Worm (Caenorhabditis elegans) whole organism, L2 larva: ENCODE results near the gene srg-7.

Experiments
- C34F6.9 ChIP-seq: fragments of 150-350 bp; optimal IDR thresholded peaks from 2 replicates; lab custom pipeline; 2014; ENCODE audit warnings: missing biosample characterization, missing genetic modification characterization
- R02D3.7 ChIP-seq: fragments of 150-350 bp; optimal IDR thresholded peaks from 2 replicates; lab custom pipeline; 2014; ENCODE audit warnings: missing biosample characterization, missing genetic modification characterization
- Y55F3AM.14 ChIP-seq: fragments of 200-800 bp; sonication (Bioruptor generic); optimal IDR thresholded peaks from 2 replicates; lab custom pipeline; 2018; ENCODE audit warnings: mild to moderate bottlenecking, missing genetic modification characterization, missing compliant biosample characterization
- ZK546.5 ChIP-seq: sonication (generic microtip); optimal IDR thresholded peaks from 2 replicates; lab custom pipeline; 2017; ENCODE audit warnings: missing biosample characterization, missing genetic modification characterization
- alr-1 ChIP-seq: fragments of 150-350 bp; optimal IDR thresholded peaks from 2 replicates; lab custom pipeline; 2014; ENCODE audit warnings: missing biosample characterization, missing genetic modification characterization
- aly-2 ChIP-seq: fragments of 150-350 bp; optimal IDR thresholded peaks from 2 replicates; lab custom pipeline; 2014; ENCODE audit warnings: missing biosample characterization, missing genetic modification characterization
- ama-1 ChIP-seq: fragments of 150-350 bp; optimal IDR thresholded peaks from 2 replicates; lab custom pipeline; 2018; ENCODE audit warnings: inconsistent platforms
- ceh-16 ChIP-seq: fragments of 150-350 bp; optimal IDR thresholded peaks from 2 replicates; lab custom pipeline; 2014; ENCODE audit warnings: missing biosample characterization, missing genetic modification characterization
- dmd-4 ChIP-seq: sonication (generic microtip); optimal IDR thresholded peaks from 2 replicates; lab custom pipeline; 2017; ENCODE audit warnings: missing biosample characterization, missing genetic modification characterization
- elt-1 ChIP-seq: fragments of 150-350 bp; optimal IDR thresholded peaks from 2 replicates; lab custom pipeline; 2014; ENCODE audit warnings: missing biosample characterization, missing genetic modification characterization
- elt-3 ChIP-seq: sonication (generic microtip); optimal IDR thresholded peaks from 2 replicates; lab custom pipeline; 2017; ENCODE audit warnings: missing biosample characterization, missing genetic modification characterization
- fos-1 ChIP-seq: fragments of 150-350 bp; optimal IDR thresholded peaks from 2 replicates; lab custom pipeline; 2014; ENCODE audit warnings: missing biosample characterization, missing genetic modification characterization
- lin-11 ChIP-seq: fragments of 150-350 bp; sonication (generic microtip); optimal IDR thresholded peaks from 2 replicates; lab custom pipeline; 2014; ENCODE audit warnings: missing biosample characterization, missing genetic modification characterization, inconsistent platforms, mixed read lengths
- lin-39 ChIP-seq: fragments of 150-350 bp; optimal IDR thresholded peaks from 2 replicates; lab custom pipeline; 2014; ENCODE audit warnings: missing biosample characterization, missing genetic modification reagents, missing genetic modification characterization
- mab-5 ChIP-seq: fragments of 150-350 bp; optimal IDR thresholded peaks from 2 replicates; lab custom pipeline; 2014; ENCODE audit warnings: missing biosample characterization, missing genetic modification characterization
- mbf-1 ChIP-seq: sonication (generic microtip); optimal IDR thresholded peaks from 2 replicates; lab custom pipeline; 2017; ENCODE audit warnings: missing biosample characterization, missing genetic modification characterization
- mdl-1 ChIP-seq, 2 experiments: fragments of 150-350 bp in 1 of 2; sonication (generic microtip) in 1 of 2; optimal IDR thresholded peaks; 2 replicates each; lab custom pipeline; 2017; ENCODE audit warnings: missing biosample characterization in 2 of 2, missing genetic modification characterization in 2 of 2
- nhr-12 ChIP-seq: fragments of 150-350 bp; optimal IDR thresholded peaks from 2 replicates; lab custom pipeline; 2014; ENCODE audit warnings: missing biosample characterization, missing genetic modification characterization
- nhr-129 ChIP-seq: fragments of 150-350 bp; optimal IDR thresholded peaks from 2 replicates; lab custom pipeline; 2014; ENCODE audit warnings: missing biosample characterization, missing genetic modification characterization
- nhr-23 ChIP-seq: fragments of 150-350 bp; optimal IDR thresholded peaks from 2 replicates; lab custom pipeline; 2014; ENCODE audit warnings: missing biosample characterization, missing genetic modification reagents, missing genetic modification characterization
- nhr-237 ChIP-seq: fragments of 150-350 bp; optimal IDR thresholded peaks from 2 replicates; lab custom pipeline; 2014; ENCODE audit warnings: missing biosample characterization, missing genetic modification characterization
- sem-4 ChIP-seq: fragments of 150-350 bp; optimal IDR thresholded peaks from 2 replicates; lab custom pipeline; 2014; ENCODE audit warnings: missing biosample characterization, missing genetic modification reagents, missing genetic modification characterization
- skn-1 ChIP-seq: sonication (generic microtip); optimal IDR thresholded peaks from 2 replicates; lab custom pipeline; 2017; ENCODE audit warnings: missing biosample characterization, missing genetic modification characterization
- sma-3 ChIP-seq: sonication (generic microtip); optimal IDR thresholded peaks from 2 replicates; lab custom pipeline; 2016; ENCODE audit warnings: missing genetic modification reagents, missing genetic modification characterization, missing compliant biosample characterization
- unc-39 ChIP-seq: fragments of 150-350 bp; optimal IDR thresholded peaks from 2 replicates; lab custom pipeline; 2014; ENCODE audit warnings: missing biosample characterization, missing genetic modification characterization
- unc-55 ChIP-seq: fragments of 150-350 bp; sonication (generic microtip); optimal IDR thresholded peaks from 3 replicates; lab custom pipeline; 2014; ENCODE audit warnings: missing biosample characterization, missing genetic modification reagents, missing genetic modification characterization
- zag-1 ChIP-seq: fragments of 150-350 bp; optimal IDR thresholded peaks from 2 replicates; lab custom pipeline; 2014; ENCODE audit warnings: missing biosample characterization, missing genetic modification characterization

srg-7 gene

DNA sequence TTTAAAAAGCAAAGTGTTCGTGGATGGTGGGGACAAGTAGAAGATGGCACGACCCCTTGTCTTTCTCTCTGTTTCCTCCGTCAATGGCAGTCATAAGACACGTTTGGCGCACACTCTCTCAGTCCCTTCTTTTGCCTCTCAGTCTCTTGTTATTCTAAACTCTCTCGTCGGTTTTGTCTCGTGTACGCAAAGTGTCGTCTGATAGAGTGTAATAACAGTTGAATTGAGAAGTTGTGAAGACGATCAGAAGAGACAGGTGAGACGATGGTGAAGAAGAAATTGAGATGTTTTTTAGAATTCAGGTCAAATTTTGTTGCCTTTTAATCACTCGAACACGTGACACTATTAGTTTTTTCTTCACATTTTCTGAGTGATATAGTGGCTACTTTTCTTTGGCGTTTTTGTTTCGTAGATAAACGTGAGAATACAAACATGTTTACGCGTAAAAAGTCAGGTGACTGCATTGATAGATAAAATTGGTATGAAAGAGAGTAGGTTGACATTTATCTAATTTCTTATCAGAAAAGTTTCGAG, 35.2 kb upstream of the srg-7 start, which contains the start of gene F47D12.9 (continued):
- TF ChIP-seq nhr-23 (tag; lab: Kevin White, UChicago) (no peak), dmd-4 (no peak), C34F6.9 (peak; percentile 93), ceh-16 (tag; lab: Kevin White, UChicago) (no peak), mab-5 (tag; lab: Kevin White, UChicago) (no peak), lin-39 (tag; lab: Kevin White, UChicago) (no peak), skn-1 (no peak), zag-1 (tag; lab: Kevin White, UChicago) (peak; percentile 52), alr-1 (tag; lab: Kevin White, UChicago) (no peak), nhr-237 (tag; lab: Kevin White, UChicago) (no peak), elt-3 (no peak)

DNA sequence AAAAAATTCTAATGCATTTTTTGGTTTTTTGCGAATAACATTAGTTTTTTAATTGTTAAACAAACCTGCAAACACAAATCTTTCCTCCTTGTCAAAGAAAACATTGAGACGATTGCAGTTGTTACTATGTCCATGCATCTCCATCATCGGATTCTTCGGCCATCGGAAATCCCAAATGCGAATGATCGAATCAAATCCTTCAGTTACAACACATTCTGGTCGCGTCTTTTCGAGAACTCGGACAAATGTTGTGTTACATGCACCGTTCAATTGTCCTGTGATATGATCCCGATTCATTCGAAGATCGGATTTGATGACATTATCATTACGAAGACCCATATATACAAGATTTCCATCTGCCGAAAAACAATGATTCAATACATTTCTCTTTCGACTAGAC, 32.3 kb upstream of the srg-7 start:
- no peak for TF ChIP-seq mbf-1 (tag; lab: Kevin White, UChicago)

DNA sequence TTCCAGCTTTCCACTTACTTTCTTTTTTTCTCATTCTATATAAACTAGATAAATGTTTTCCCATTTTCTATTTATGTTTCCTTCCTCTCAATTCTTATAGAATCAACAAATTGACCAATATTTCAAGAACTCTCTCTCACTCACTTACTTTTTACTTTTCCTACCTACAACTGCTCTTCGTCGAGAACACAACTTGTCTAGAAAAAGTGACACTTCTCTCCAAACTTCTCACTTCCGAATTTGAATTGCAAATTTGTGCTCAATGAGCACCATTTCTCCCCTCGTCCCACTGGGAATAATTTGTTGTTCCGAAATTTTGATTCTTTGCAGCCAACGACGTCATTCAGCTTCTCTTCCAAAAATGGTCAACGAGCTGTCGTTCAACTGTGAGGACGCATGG, 30.2 kb upstream of the srg-7 start, which contains the start of gene F47D12.3:
TSS of gene F47D12.3 (plus strand) at position 331 of the 400 bp plus-strand sequence.
- no peak for TF ChIP-seq nhr-12 (tag; lab: Kevin White, UChicago)
- TF ChIP-seq R02D3.7 (tag; lab: Kevin White, UChicago) = no peak
- no peak for TF ChIP-seq sem-4 (tag; lab: Kevin White, UChicago)
- no peak for TF ChIP-seq skn-1
- no peak for TF ChIP-seq mdl-1 (tag; optimal IDR thresholded peaks at IDR 0.05; lab: Kevin White, UChicago)
- TF ChIP-seq unc-55 = no peak
- TF ChIP-seq ceh-16 (tag; lab: Kevin White, UChicago) = no peak
- TF ChIP-seq elt-3 = no peak

DNA sequence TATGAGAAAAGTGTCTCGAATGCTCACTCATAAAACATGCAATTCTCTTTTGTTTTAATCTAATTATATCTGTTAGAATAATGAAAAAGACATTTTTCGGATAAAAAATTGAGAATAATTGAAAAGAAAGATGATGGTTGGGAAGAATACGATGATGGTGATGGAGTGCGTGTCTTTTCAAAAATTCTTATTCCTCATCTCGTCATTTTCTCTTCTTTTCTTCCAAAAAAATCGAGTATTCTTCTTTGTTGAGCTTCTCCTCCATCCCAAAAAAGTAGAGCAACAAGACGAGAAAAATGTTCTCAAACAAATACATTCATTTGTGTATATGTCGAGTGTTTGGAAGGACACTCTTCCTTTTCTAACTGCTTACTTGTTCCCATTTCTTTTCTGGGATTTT, 29.6 kb upstream of the srg-7 start:
- TF ChIP-seq fos-1 (tag; lab: Kevin White, UChicago) (no peak), skn-1 (no peak), elt-3 (no peak), Y55F3AM.14 (no peak), unc-55 (peak; percentile 77), zag-1 (tag; lab: Kevin White, UChicago) (peak; percentile 27)

DNA sequence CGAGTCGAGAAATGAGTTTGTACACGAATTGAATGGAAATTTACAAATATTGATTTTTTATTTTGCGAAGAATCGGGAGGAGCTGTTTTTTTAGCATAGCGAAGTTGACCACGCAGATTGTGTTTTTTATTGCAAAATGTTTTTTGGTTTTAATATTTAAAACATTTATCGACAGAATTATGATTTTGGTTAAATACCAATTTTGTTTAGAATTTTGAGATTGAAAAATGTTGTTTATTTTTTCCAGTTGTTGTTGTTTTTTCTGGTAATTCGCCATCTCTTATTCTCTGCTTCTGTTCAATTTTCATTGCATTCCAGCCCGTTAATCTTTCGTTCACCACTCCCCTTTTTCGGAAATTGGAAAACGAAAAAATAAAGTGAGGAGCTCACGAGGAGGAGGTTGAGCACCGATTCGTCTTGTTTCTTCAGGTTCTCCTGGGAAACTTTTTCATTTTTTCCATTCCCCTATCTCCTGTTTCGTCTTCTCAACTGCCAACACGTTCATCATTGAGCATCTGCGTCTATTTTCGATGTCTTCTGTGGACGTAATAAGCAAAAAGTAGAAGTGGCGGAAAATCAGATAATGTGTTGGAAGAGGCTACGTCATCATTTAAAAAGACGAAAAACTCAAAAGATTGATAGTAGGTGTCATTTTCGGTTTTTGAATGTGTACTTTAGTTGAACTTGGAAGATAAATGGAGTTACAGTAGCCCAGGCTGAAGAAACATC, 28.2 kb upstream of the srg-7 start, which contains the start of gene F47D12.7:
TSS of gene F47D12.7 (minus strand) at position 51 of the 729 bp plus-strand sequence.
- no peak for TF ChIP-seq ZK546.5
- TF ChIP-seq nhr-12 (tag; lab: Kevin White, UChicago) = no peak
- TF ChIP-seq elt-1 (tag; lab: Kevin White, UChicago) = no peak
- TF ChIP-seq mbf-1 (tag; lab: Kevin White, UChicago) = no peak
- TF ChIP-seq alr-1 (tag; lab: Kevin White, UChicago) = no peak
- no peak for TF ChIP-seq elt-3
- TF ChIP-seq skn-1 = no peak
- TF ChIP-seq C34F6.9 = no peak
- no peak for TF ChIP-seq Y55F3AM.14
- no peak for TF ChIP-seq lin-39 (tag; lab: Kevin White, UChicago)
- TF ChIP-seq dmd-4 = no peak
- no peak for TF ChIP-seq ama-1 (lab: Kevin White, UChicago)
- no peak for TF ChIP-seq unc-39 (tag; lab: Kevin White, UChicago)
- no peak for TF ChIP-seq aly-2 (tag; lab: Kevin White, UChicago)
- no peak for TF ChIP-seq zag-1 (tag; lab: Kevin White, UChicago)
- TF ChIP-seq mdl-1 (tag; optimal IDR thresholded peaks at IDR 0.05; lab: Kevin White, UChicago) = no peak
- no peak for TF ChIP-seq nhr-237 (tag; lab: Kevin White, UChicago)
- TF ChIP-seq sma-3 (GFP tag; lab: Kevin White, UChicago) = no peak
- TF ChIP-seq, all 48 proteins: peak for 0

DNA sequence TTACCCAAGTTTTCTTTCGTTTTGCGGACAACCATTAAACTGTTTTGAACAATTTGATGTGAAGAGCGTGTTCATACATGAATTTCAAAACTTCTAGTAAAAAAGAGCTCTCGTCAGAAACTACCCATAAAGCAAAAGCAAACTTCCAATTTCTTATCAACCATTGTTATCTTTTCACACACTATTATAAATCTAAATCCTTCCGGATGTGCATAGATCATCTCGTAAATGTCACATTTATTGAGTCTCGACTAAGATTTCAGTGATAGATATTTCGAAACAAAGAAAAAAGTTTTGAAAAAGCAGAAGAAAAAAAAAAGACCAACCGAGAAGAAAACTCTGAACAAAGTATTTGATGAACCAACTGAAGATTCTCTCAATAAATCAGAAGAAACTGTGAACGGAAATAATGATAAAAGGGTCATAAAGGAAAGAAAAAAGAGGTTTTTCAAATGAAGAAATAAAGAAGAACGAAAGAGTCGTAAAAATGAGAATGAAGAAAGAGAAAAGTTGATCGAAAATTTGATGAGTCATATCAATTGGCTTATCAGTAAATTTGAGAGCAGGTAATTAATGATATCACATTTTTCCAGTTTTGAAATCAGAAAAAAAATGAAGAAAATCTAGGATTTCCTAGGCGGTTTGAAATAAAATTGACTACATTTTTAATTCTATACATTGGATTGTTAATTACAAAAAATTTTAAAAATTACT, 22.7 kb upstream of the srg-7 start:
- TF ChIP-seq sma-3 (GFP tag; lab: Kevin White, UChicago) = no peak
- no peak for TF ChIP-seq C34F6.9
- TF ChIP-seq fos-1 (tag; lab: Kevin White, UChicago) = peak; percentile 95
- no peak for TF ChIP-seq ama-1 (lab: Kevin White, UChicago)

DNA sequence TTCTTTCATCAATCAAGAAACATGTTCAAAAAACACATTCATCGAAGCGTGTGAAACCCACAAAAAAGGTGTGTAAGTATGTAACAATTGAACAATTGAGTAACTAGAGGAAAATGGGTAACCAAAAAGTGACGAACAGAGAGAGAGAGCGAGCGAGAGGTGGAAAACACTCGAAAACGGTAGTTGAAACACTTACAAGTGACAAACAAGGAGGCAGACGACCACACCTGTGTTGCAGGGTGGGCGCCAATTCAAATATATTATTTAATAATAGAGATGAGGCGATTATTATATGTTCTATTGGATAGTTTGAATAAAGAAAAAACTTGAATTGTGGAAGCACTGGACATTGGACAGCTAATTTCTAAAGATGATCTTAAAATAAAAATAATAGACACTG, 21.4 kb upstream of the srg-7 start:
- TF ChIP-seq lin-11 (tag; lab: Kevin White, UChicago) (no peak), nhr-129 (tag; lab: Kevin White, UChicago) (peak; percentile 2)
